Worm (Caenorhabditis elegans) whole organism, midembryonic: ENCODE measurements around the gene unc-8.

Experiments used
- T22C8.4 ChIP-seq: fragments of 200-800 bp; sonication (Bioruptor generic); IDR thresholded peaks from 2 replicates; pipeline ENCODE4 v1.3.6; 2022; ENCODE audit warnings: missing genetic modification characterization, missing compliant biosample characterization
- cog-1 ChIP-seq: sonication (generic microtip); optimal IDR thresholded peaks from 2 replicates; lab custom pipeline; 2016; ENCODE audit warnings: missing genetic modification characterization, missing compliant biosample characterization
- flt-1 ChIP-seq: fragments of 200-800 bp; sonication (Bioruptor generic); IDR thresholded peaks from 2 replicates; pipeline ENCODE4 v1.3.6; 2022; ENCODE audit warnings: missing genetic modification characterization, missing compliant biosample characterization
- klf-2 ChIP-seq: fragments of 200-800 bp; sonication (Bioruptor generic); conservative IDR thresholded peaks from 2 replicates; pipeline ENCODE4 v1.3.6; 2022; ENCODE audit warnings: missing genetic modification reagents, missing genetic modification characterization, missing compliant biosample characterization
- med-1 ChIP-seq: sonication (generic microtip); optimal IDR thresholded peaks from 2 replicates; lab custom pipeline; 2017; ENCODE audit warnings: missing genetic modification characterization, mild to moderate bottlenecking, missing compliant biosample characterization, antibody characterized with exemption, missing genetic modification reagents; ENCODE audit not compliant: insufficient read depth
- ref-1 ChIP-seq: fragments of 200-800 bp; sonication (Bioruptor generic); conservative IDR thresholded peaks from 2 replicates; pipeline ENCODE4 v1.3.6; 2022; ENCODE audit warnings: missing genetic modification reagents, missing genetic modification characterization, missing compliant biosample characterization
- tab-1 ChIP-seq: fragments of 200-800 bp; sonication (Bioruptor generic); IDR thresholded peaks from 2 replicates; pipeline ENCODE4 v1.3.6; 2022; ENCODE audit warnings: missing genetic modification characterization, missing compliant biosample characterization
- ztf-23 ChIP-seq: fragments of 200-800 bp; sonication (Bioruptor generic); IDR thresholded peaks from 2 replicates; pipeline ENCODE4 v1.3.6; 2022; ENCODE audit warnings: missing genetic modification reagents, missing genetic modification characterization, missing compliant biosample characterization
- ztf-29 ChIP-seq: fragments of 200-800 bp; sonication (Bioruptor generic); IDR thresholded peaks from 2 replicates; pipeline ENCODE4 v1.3.6; 2022; ENCODE audit warnings: missing genetic modification reagents, missing genetic modification characterization, missing compliant biosample characterization

unc-8 gene

ce11 chrIV:7233566-7234014 is 36.6 kb downstream of the unc-8 start:
- TF ChIP-seq flt-1 (no peak), tab-1 (GFP tag; lab: Robert Waterston, UW) (no peak), med-1 (GFP tag; lab: Kevin White, UChicago) (no peak), ztf-29 (GFP tag; lab: Robert Waterston, UW) (no peak), klf-2 (GFP tag; lab: Robert Waterston, UW) (no peak), ztf-23 (GFP tag; lab: Robert Waterston, UW) (no peak), T22C8.4 (GFP tag; lab: Robert Waterston, UW) (no peak), cog-1 (tag; lab: Kevin White, UChicago) (no peak), ref-1 (GFP tag; lab: Robert Waterston, UW) (no peak)

- TF ChIP-seq med-1 (GFP tag; lab: Kevin White, UChicago) (no peak), tab-1 (GFP tag; lab: Robert Waterston, UW) (no peak), ztf-29 (GFP tag; lab: Robert Waterston, UW) (no peak), klf-2 (GFP tag; lab: Robert Waterston, UW) (no peak), cog-1 (tag; lab: Kevin White, UChicago) (no peak), ztf-23 (GFP tag; lab: Robert Waterston, UW) (no peak), T22C8.4 (GFP tag; lab: Robert Waterston, UW) (no peak), ref-1 (GFP tag; lab: Robert Waterston, UW) (no peak)
Observed at ce11 chrIV:7234623-7235022, 37.7 kb downstream of the unc-8 start.

DNA sequence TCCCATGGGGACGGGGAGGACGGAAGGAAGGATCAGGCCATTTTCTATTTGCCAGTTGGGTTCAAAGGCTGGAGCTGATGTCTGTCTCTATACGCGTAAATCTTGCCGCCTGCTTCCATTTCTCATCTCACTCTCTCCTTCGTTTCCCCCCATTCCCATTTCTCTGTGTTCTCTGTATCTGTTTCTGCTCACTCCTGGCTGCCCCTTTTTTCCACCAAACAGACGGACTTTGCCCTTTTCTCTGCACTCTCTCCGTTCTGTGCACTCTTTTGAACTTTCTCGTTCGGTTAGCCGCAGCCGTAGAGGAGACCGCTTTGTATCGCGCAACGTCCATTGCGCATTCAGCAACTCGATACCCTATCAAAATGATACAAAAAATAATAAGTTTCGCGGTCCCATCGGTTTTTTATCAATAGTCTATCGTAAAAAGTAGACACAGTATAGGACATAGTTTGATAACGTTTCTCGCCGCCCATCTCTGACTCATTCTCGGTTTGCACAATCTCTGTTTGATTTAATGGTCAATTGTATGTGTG is 38.5 kb downstream of the unc-8 start:
- peak; percentile 58 for TF ChIP-seq cog-1 (tag; lab: Kevin White, UChicago)
- TF ChIP-seq flt-1: peak; percentile 68
- TF ChIP-seq ref-1 (GFP tag; lab: Robert Waterston, UW): no peak
- TF ChIP-seq tab-1 (GFP tag; lab: Robert Waterston, UW): 0 out of 2 replicates have a peak, but pooled peaks have one; percentile 52
- peak; percentile 55; the same call in 1 of the 2 replicates for TF ChIP-seq ztf-23 (GFP tag; lab: Robert Waterston, UW)

ce11 chrIV:7236248-7236772 is 39.4 kb downstream of the unc-8 start:
- TF ChIP-seq klf-2 (GFP tag; lab: Robert Waterston, UW): no peak
- TF ChIP-seq ref-1 (GFP tag; lab: Robert Waterston, UW): no peak
- no peak for TF ChIP-seq tab-1 (GFP tag; lab: Robert Waterston, UW)
- no peak for TF ChIP-seq T22C8.4 (GFP tag; lab: Robert Waterston, UW)
- TF ChIP-seq med-1 (GFP tag; lab: Kevin White, UChicago): no peak
- TF ChIP-seq ztf-23 (GFP tag; lab: Robert Waterston, UW): no peak
- no peak for TF ChIP-seq flt-1
- TF ChIP-seq cog-1 (tag; lab: Kevin White, UChicago): no peak
- TF ChIP-seq ztf-29 (GFP tag; lab: Robert Waterston, UW): no peak

- no peak for TF ChIP-seq T22C8.4 (GFP tag; lab: Robert Waterston, UW)
- TF ChIP-seq flt-1: no peak
- no peak for TF ChIP-seq tab-1 (GFP tag; lab: Robert Waterston, UW)
Observed at ce11 chrIV:7237668-7238214, 40.8 kb downstream of the unc-8 start, which contains the start of gene elo-3. TSS of gene elo-3 (plus strand) at chrIV:7237718.

ce11 chrIV:7240564-7240963 is 43.6 kb downstream of the unc-8 start:
- no peak for TF ChIP-seq flt-1
- TF ChIP-seq ztf-29 (GFP tag; lab: Robert Waterston, UW): no peak
- TF ChIP-seq cog-1 (tag; lab: Kevin White, UChicago): no peak
- TF ChIP-seq ref-1 (GFP tag; lab: Robert Waterston, UW): no peak
- TF ChIP-seq T22C8.4 (GFP tag; lab: Robert Waterston, UW): no peak
- no peak for TF ChIP-seq med-1 (GFP tag; lab: Kevin White, UChicago)
- TF ChIP-seq ztf-23 (GFP tag; lab: Robert Waterston, UW): no peak
- no peak for TF ChIP-seq klf-2 (GFP tag; lab: Robert Waterston, UW)
- no peak for TF ChIP-seq tab-1 (GFP tag; lab: Robert Waterston, UW)

DNA sequence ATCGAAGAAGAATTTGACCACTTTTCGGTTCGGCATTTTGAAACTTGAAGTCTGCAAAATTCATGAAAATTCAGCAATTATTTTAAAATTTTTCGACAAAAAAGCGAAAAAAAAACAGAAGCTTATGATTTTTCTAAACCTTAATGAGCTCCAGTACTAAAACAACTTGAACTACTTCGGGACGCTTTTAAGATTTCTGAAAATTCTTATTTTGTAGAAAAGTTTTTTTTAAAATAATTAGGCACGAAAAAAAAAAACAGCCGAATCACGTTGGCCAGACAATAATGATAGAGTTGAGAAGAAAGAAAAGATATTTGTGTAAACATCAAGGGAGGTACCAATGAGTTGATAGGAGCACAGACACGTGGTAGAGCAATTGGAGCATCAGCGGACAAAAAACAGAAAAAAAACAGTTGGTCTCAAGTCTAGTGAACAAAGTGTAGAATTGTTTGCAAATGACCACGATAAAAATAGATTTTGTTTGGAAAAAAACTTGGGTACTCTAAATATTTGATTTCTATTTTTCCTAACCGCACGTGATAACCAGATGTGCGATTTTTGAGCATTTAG is 45.4 kb downstream of the unc-8 start, which contains the start of gene gstk-2:
Gene gstk-2 (minus strand): TSS at position 51 of the 570 bp plus-strand sequence.
- TF ChIP-seq flt-1 (no peak), tab-1 (GFP tag; lab: Robert Waterston, UW) (no peak), ref-1 (GFP tag; lab: Robert Waterston, UW) (no peak), T22C8.4 (GFP tag; lab: Robert Waterston, UW) (no peak), ztf-23 (GFP tag; lab: Robert Waterston, UW) (no peak), med-1 (GFP tag; lab: Kevin White, UChicago) (no peak), cog-1 (tag; lab: Kevin White, UChicago) (no peak), klf-2 (GFP tag; lab: Robert Waterston, UW) (no peak), ztf-29 (GFP tag; lab: Robert Waterston, UW) (no peak)

DNA sequence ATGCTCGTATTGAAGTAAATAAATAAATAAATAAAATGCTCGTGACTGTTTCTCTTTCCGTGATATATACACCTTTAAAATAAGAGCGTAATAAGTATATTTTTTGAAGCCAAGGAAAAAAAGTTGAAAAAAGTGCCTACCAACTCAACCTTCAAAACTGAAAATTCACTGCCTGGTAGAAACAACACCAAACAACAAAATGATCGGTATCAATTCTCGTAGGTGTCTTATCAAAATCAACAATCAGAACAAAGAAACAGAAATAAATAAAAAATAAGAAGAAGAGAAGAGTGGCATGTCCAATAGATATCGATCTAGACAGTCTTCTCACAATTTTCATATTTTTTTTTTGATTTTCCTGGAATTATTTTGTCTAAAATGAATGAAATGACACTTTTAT is 47.0 kb downstream of the unc-8 start, which contains the start of gene afmd-1:
Gene afmd-1 (plus strand): TSS at position 316 of the 400 bp plus-strand sequence.
- TF ChIP-seq flt-1: no peak
- no peak for TF ChIP-seq tab-1 (GFP tag; lab: Robert Waterston, UW)
- no peak for TF ChIP-seq cog-1 (tag; lab: Kevin White, UChicago)
- TF ChIP-seq ztf-29 (GFP tag; lab: Robert Waterston, UW): no peak
- no peak for TF ChIP-seq med-1 (GFP tag; lab: Kevin White, UChicago)
- no peak for TF ChIP-seq klf-2 (GFP tag; lab: Robert Waterston, UW)

ce11 chrIV:7245592-7245991 is 48.6 kb downstream of the unc-8 start:
- TF ChIP-seq ztf-23 (GFP tag; lab: Robert Waterston, UW) (no peak), tab-1 (GFP tag; lab: Robert Waterston, UW) (no peak), klf-2 (GFP tag; lab: Robert Waterston, UW) (no peak), ztf-29 (GFP tag; lab: Robert Waterston, UW) (no peak), flt-1 (no peak), cog-1 (tag; lab: Kevin White, UChicago) (no peak), ref-1 (GFP tag; lab: Robert Waterston, UW) (no peak)
